Worm (Caenorhabditis elegans) whole organism, L1 larva: Measurements from ENCODE around the gene T08G3.13.

Experiments
- aly-2 ChIP-seq: fragments of 150-350 bp; optimal IDR thresholded peaks from 2 replicates; lab custom pipeline; 2014; ENCODE audit warnings: missing biosample characterization, missing genetic modification characterization
- fkh-10 ChIP-seq: sonication (generic microtip); optimal IDR thresholded peaks from 2 replicates; lab custom pipeline; 2017; ENCODE audit warnings: missing biosample characterization, missing genetic modification reagents, missing genetic modification characterization
- nhr-19 ChIP-seq: fragments of 200-800 bp; sonication (Bioruptor generic); conservative IDR thresholded peaks from 2 replicates; pipeline ENCODE4 v1.3.6; 2022; ENCODE audit warnings: missing genetic modification characterization, missing compliant biosample characterization
- nhr-28 ChIP-seq: fragments of 150-350 bp; optimal IDR thresholded peaks from 2 replicates; lab custom pipeline; 2014; ENCODE audit warnings: missing biosample characterization, missing genetic modification characterization
- skn-1 ChIP-seq: fragments of 150-350 bp; optimal IDR thresholded peaks from 2 replicates; lab custom pipeline; 2014; ENCODE audit warnings: missing biosample characterization, missing genetic modification characterization

DNA sequence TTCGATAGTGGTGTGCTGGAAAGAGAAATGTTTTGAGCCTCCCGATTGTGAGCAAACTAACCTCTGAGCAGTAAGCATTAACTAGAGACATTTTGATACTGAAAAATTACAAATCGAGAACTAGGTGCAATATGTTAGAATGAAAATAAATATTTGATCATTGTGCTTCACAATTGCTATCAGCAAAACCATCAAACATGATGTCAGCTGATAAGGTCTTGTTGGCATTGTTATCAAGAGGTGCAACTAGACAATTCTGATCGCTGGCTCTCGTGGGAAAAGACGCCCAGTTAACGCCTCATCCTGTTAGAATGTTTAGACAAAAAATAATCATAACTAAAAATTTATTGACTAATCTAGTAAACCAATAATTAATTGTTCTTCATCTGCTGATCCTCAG lies 46.5 kb downstream of the T08G3.13 start, which contains the start of gene comt-2:
- TF ChIP-seq fkh-10 (GFP tag; lab: Kevin White, UChicago): no peak
- no peak for TF ChIP-seq nhr-28
- no peak for TF ChIP-seq skn-1 (tag; lab: Kevin White, UChicago)
- TF ChIP-seq nhr-19 (GFP tag; lab: Robert Waterston, UW): no peak
- no peak for TF ChIP-seq aly-2
